Fruit fly (Drosophila melanogaster) whole organism, prepupa: Measurements from ENCODE around the gene Rab5.
A peak's percentile ranks its signal among the peaks of the same experiment; 100 is the strongest.

ENCODE experiments used
- CG10631 ChIP-seq: fragments of 200-800 bp; sonication (Bioruptor generic); optimal IDR thresholded peaks from 2 replicates; lab custom pipeline; 2016; ENCODE audit warnings: missing biosample characterization, missing genetic modification characterization
- CG15336 ChIP-seq: fragments of 200-800 bp; sonication (Bioruptor generic); IDR thresholded peaks from 2 replicates; pipeline ENCODE4 v1.3.6; 2022; ENCODE audit warnings: missing biosample characterization, missing genetic modification characterization
- CG32006 ChIP-seq: fragments of 200-800 bp; sonication (Bioruptor generic); optimal IDR thresholded peaks from 3 replicates; lab custom pipeline; 2017; ENCODE audit warnings: missing biosample characterization, mild to moderate bottlenecking, missing genetic modification characterization
- CG3919 ChIP-seq: fragments of 200-800 bp; sonication (Bioruptor generic); optimal IDR thresholded peaks from 3 replicates; lab custom pipeline; 2016; ENCODE audit warnings: missing biosample characterization, missing genetic modification characterization
- CG4318 ChIP-seq: fragments of 200-800 bp; sonication (Bioruptor generic); optimal IDR thresholded peaks from 3 replicates; lab custom pipeline; 2017; ENCODE audit warnings: missing biosample characterization, mild to moderate bottlenecking, missing genetic modification characterization
- Ets21C ChIP-seq: fragments of 200-800 bp; sonication (Bioruptor generic); optimal IDR thresholded peaks from 3 replicates; lab custom pipeline; 2016; ENCODE audit warnings: missing biosample characterization, missing genetic modification characterization
- Hr4 ChIP-seq: fragments of 200-800 bp; sonication (Bioruptor generic); optimal IDR thresholded peaks from 3 replicates; lab custom pipeline; 2016; ENCODE audit warnings: missing biosample characterization, missing genetic modification characterization
- eg ChIP-seq: fragments of 200-800 bp; sonication (Bioruptor generic); IDR thresholded peaks from 3 replicates; pipeline ENCODE4 v1.3.6; 2022; ENCODE audit warnings: missing biosample characterization, missing genetic modification characterization
- lz ChIP-seq: fragments of 200-800 bp; sonication (Bioruptor generic); optimal IDR thresholded peaks from 3 replicates; lab custom pipeline; 2016; ENCODE audit warnings: missing biosample characterization, missing genetic modification characterization
- topi ChIP-seq: fragments of 200-800 bp; sonication (Bioruptor generic); optimal IDR thresholded peaks from 3 replicates; lab custom pipeline; 2016; ENCODE audit warnings: missing biosample characterization, missing genetic modification characterization
- vri ChIP-seq: fragments of 200-800 bp; sonication (Bioruptor generic); optimal IDR thresholded peaks from 3 replicates; lab custom pipeline; 2016; ENCODE audit warnings: missing biosample characterization, mild to moderate bottlenecking, missing genetic modification characterization

Rab5 gene

dm6 chr2L:2348479-2348878, 16.6 kb downstream of the Rab5 start:
- TF ChIP-seq vri (no peak), eg (GFP tag; lab: Robert Waterston, UW) (no peak), CG15336 (GFP tag; lab: Robert Waterston, UW) (no peak), Hr4 (GFP tag; lab: Kevin White, UChicago) (no peak), lz (GFP tag; lab: Kevin White, UChicago) (no peak), CG3919 (GFP tag; lab: Kevin White, UChicago) (no peak), CG10631 (no peak)

dm6 chr2L:2314165-2314564, 50.9 kb downstream of the Rab5 start:
- TF ChIP-seq CG4318 (GFP tag; lab: Kevin White, UChicago) (no peak), vri (no peak), CG32006 (GFP tag; lab: Kevin White, UChicago) (peak; percentile 6), CG10631 (no peak), topi (no peak)

dm6 chr2L:2311449-2311848, 53.6 kb downstream of the Rab5 start, which contains the start of gene eys:
TSS of gene eys (plus strand) at chr2L:2311680.
- TF ChIP-seq Ets21C (GFP tag; lab: Kevin White, UChicago) = no peak
